Fruit fly (Drosophila melanogaster) whole organism, embryonic: Measurements from ENCODE around the gene Pex11c.

Experiments used
- Antp ChIP-seq: fragments of 200-800 bp; sonication (Bioruptor generic); optimal IDR thresholded peaks from 3 replicates; lab custom pipeline; 2016; ENCODE audit warnings: missing biosample characterization, missing genetic modification characterization
- BEAF-32 ChIP-seq: fragments of 200-800 bp; sonication (Bioruptor generic); optimal IDR thresholded peaks from 3 replicates; lab custom pipeline; 2017; ENCODE audit warnings: missing biosample characterization, missing genetic modification characterization, mild to moderate bottlenecking, moderate library complexity, missing genetic modification reagents
- CG10147 ChIP-seq: fragments of 200-800 bp; sonication (Bioruptor generic); optimal IDR thresholded peaks from 2 replicates; lab custom pipeline; 2019; ENCODE audit warnings: missing biosample characterization, mild to moderate bottlenecking, missing genetic modification characterization, moderate library complexity
- CG10267 ChIP-seq: fragments of 200-800 bp; sonication (Bioruptor generic); optimal IDR thresholded peaks from 2 replicates; lab custom pipeline; 2018; ENCODE audit warnings: missing biosample characterization, mild to moderate bottlenecking, missing genetic modification characterization, moderate library complexity
- CG11695 ChIP-seq: fragments of 200-800 bp; sonication (Bioruptor generic); IDR thresholded peaks from 3 replicates; pipeline ENCODE4 v1.3.6; 2022; ENCODE audit warnings: missing biosample characterization, missing genetic modification characterization
- CG12155 ChIP-seq: fragments of 200-800 bp; sonication (Bioruptor generic); optimal IDR thresholded peaks from 3 replicates; lab custom pipeline; 2016; ENCODE audit warnings: missing biosample characterization, missing genetic modification characterization
- CG1529 ChIP-seq: fragments of 200-800 bp; sonication (Bioruptor generic); optimal IDR thresholded peaks from 3 replicates; lab custom pipeline; 2018; ENCODE audit warnings: missing biosample characterization, missing genetic modification characterization
- CG16863 ChIP-seq: fragments of 200-800 bp; sonication (Bioruptor generic); optimal IDR thresholded peaks from 3 replicates; lab custom pipeline; 2016; ENCODE audit warnings: missing biosample characterization, missing genetic modification characterization
- CG17359 ChIP-seq: fragments of 200-800 bp; sonication (Bioruptor generic); optimal IDR thresholded peaks from 3 replicates; lab custom pipeline; 2018; ENCODE audit warnings: missing biosample characterization, mild to moderate bottlenecking, missing genetic modification characterization, moderate library complexity
- CG17361 ChIP-seq: fragments of 200-800 bp; sonication (Bioruptor generic); IDR thresholded peaks from 3 replicates; pipeline ENCODE4 v1.3.6; 2022; ENCODE audit warnings: missing biosample characterization, missing genetic modification characterization
- CG17385 ChIP-seq: fragments of 200-800 bp; sonication (Bioruptor generic); optimal IDR thresholded peaks from 3 replicates; lab custom pipeline; 2018; ENCODE audit warnings: missing biosample characterization, mild to moderate bottlenecking, missing genetic modification characterization
- CG2116 ChIP-seq: fragments of 200-800 bp; sonication (Bioruptor generic); optimal IDR thresholded peaks from 3 replicates; lab custom pipeline; 2018; ENCODE audit warnings: missing biosample characterization, mild to moderate bottlenecking, missing genetic modification characterization
- CG2199 ChIP-seq: fragments of 200-800 bp; sonication (Bioruptor generic); IDR thresholded peaks from 3 replicates; pipeline ENCODE4 v1.3.6; 2022; ENCODE audit warnings: missing biosample characterization, missing genetic modification characterization
- CG30403 ChIP-seq: fragments of 200-800 bp; sonication (Bioruptor generic); optimal IDR thresholded peaks from 3 replicates; lab custom pipeline; 2016; ENCODE audit warnings: missing biosample characterization, missing genetic modification characterization
- CG30431 ChIP-seq: fragments of 200-800 bp; sonication (Bioruptor generic); optimal IDR thresholded peaks from 2 replicates; lab custom pipeline; 2017; ENCODE audit warnings: missing biosample characterization, missing genetic modification characterization
- CG3065 ChIP-seq: fragments of 200-800 bp; sonication (Bioruptor generic); optimal IDR thresholded peaks from 2 replicates; lab custom pipeline; 2016; ENCODE audit warnings: missing biosample characterization, missing genetic modification characterization
- CG34376 ChIP-seq: fragments of 200-800 bp; sonication (Bioruptor generic); optimal IDR thresholded peaks from 2 replicates; lab custom pipeline; 2018; ENCODE audit warnings: missing biosample characterization, mild to moderate bottlenecking, missing genetic modification characterization
- CG3847 ChIP-seq: fragments of 200-800 bp; sonication (Bioruptor generic); IDR thresholded peaks from 2 replicates; pipeline ENCODE4 v1.3.6; 2022; ENCODE audit warnings: missing biosample characterization, missing genetic modification characterization
- CG4360 ChIP-seq: fragments of 200-800 bp; sonication (Bioruptor generic); IDR thresholded peaks from 2 replicates; pipeline ENCODE4 v1.3.6; 2022; ENCODE audit warnings: missing biosample characterization, missing genetic modification characterization
- CG43689 ChIP-seq: fragments of 200-800 bp; sonication (Bioruptor generic); IDR thresholded peaks from 2 replicates; pipeline ENCODE4 v1.3.6; 2022; ENCODE audit warnings: missing biosample characterization, missing genetic modification characterization
- CG6813 ChIP-seq: fragments of 200-800 bp; sonication (Bioruptor generic); optimal IDR thresholded peaks from 2 replicates; lab custom pipeline; 2017; ENCODE audit warnings: missing biosample characterization, missing genetic modification characterization, mild to moderate bottlenecking, moderate library complexity, missing genetic modification reagents
- CG7745 ChIP-seq: fragments of 200-800 bp; sonication (Bioruptor generic); optimal IDR thresholded peaks from 2 replicates; lab custom pipeline; 2018; ENCODE audit warnings: missing biosample characterization, mild to moderate bottlenecking, missing genetic modification characterization, moderate library complexity
- CG7963 ChIP-seq: fragments of 200-800 bp; sonication (Bioruptor generic); IDR thresholded peaks from 3 replicates; pipeline ENCODE4 v1.3.6; 2022; ENCODE audit warnings: missing biosample characterization, missing genetic modification characterization; ENCODE audit not compliant: partially characterized antibody
- CTCF ChIP-seq: fragments of 200-800 bp; sonication (Bioruptor generic); optimal IDR thresholded peaks from 2 replicates; lab custom pipeline; 2017; ENCODE audit warnings: missing biosample characterization, mild to moderate bottlenecking, missing genetic modification characterization, moderate library complexity
- D ChIP-seq, 2 experiments: fragments of 200-800 bp in 1 of 2; fragments of >200 bp in 1 of 2; sonication (Bioruptor generic) in 1 of 2; optimal IDR thresholded peaks; 2 replicates in 1 of 2; 3 replicates in 1 of 2; lab custom pipeline; 2017; ENCODE audit warnings: mild to moderate bottlenecking in 1 of 2, missing biosample characterization in 1 of 2, missing genetic modification characterization in 1 of 2, missing genetic modification reagents in 1 of 2
- Fer2 ChIP-seq: fragments of 200-800 bp; sonication (Bioruptor generic); optimal IDR thresholded peaks from 2 replicates; lab custom pipeline; 2018; ENCODE audit warnings: missing biosample characterization, mild to moderate bottlenecking, missing genetic modification characterization, moderate library complexity
- Hmr ChIP-seq: fragments of 200-800 bp; sonication (Bioruptor generic); optimal IDR thresholded peaks from 3 replicates; lab custom pipeline; 2017; ENCODE audit warnings: mild to moderate bottlenecking, missing biosample characterization, missing genetic modification reagents, missing genetic modification characterization
- Max ChIP-seq: fragments of 200-800 bp; sonication (Bioruptor generic); optimal IDR thresholded peaks from 2 replicates; lab custom pipeline; 2016; ENCODE audit warnings: missing biosample characterization, mild to moderate bottlenecking, missing genetic modification characterization
- PHDP ChIP-seq: fragments of 200-800 bp; sonication (Bioruptor generic); optimal IDR thresholded peaks from 3 replicates; lab custom pipeline; 2018; ENCODE audit warnings: missing biosample characterization, mild to moderate bottlenecking, missing genetic modification characterization, moderate library complexity
- Vsx1 ChIP-seq: fragments of 200-800 bp; sonication (Bioruptor generic); optimal IDR thresholded peaks from 2 replicates; lab custom pipeline; 2017; ENCODE audit warnings: missing biosample characterization, mild to moderate bottlenecking, missing genetic modification characterization, missing genetic modification reagents
- aop ChIP-seq: fragments of 200-800 bp; sonication (Bioruptor generic); IDR thresholded peaks from 2 replicates; pipeline ENCODE4 v1.3.6; 2022; ENCODE audit warnings: missing biosample characterization, missing genetic modification characterization
- ato ChIP-seq: fragments of 200-800 bp; sonication (Bioruptor generic); IDR thresholded peaks from 2 replicates; pipeline ENCODE4 v1.3.6; 2022; ENCODE audit warnings: missing biosample characterization, missing genetic modification characterization; ENCODE audit not compliant: partially characterized antibody
- ci ChIP-seq: fragments of 200-800 bp; sonication (Bioruptor generic); IDR thresholded peaks from 3 replicates; pipeline ENCODE4 v1.3.6; 2022; ENCODE audit warnings: missing biosample characterization, missing genetic modification characterization
- dmrt11E ChIP-seq: fragments of 200-800 bp; sonication (Bioruptor generic); optimal IDR thresholded peaks from 3 replicates; lab custom pipeline; 2018; ENCODE audit warnings: missing biosample characterization, mild to moderate bottlenecking, missing genetic modification characterization, moderate library complexity
- gcm ChIP-seq: fragments of 200-800 bp; sonication (Bioruptor generic); optimal IDR thresholded peaks from 2 replicates; lab custom pipeline; 2019; ENCODE audit warnings: missing biosample characterization, mild to moderate bottlenecking, missing genetic modification characterization, moderate library complexity
- kah ChIP-seq: fragments of 200-800 bp; sonication (Bioruptor generic); optimal IDR thresholded peaks from 2 replicates; lab custom pipeline; 2018; ENCODE audit warnings: missing biosample characterization, mild to moderate bottlenecking, missing genetic modification characterization
- kni ChIP-seq: fragments of 200-800 bp; sonication (Bioruptor generic); optimal IDR thresholded peaks from 3 replicates; lab custom pipeline; 2017; ENCODE audit warnings: mild to moderate bottlenecking, missing biosample characterization, missing genetic modification reagents, missing genetic modification characterization
- lmd ChIP-seq: fragments of 200-800 bp; sonication (Bioruptor generic); IDR thresholded peaks from 2 replicates; pipeline ENCODE4 v1.3.6; 2022; ENCODE audit warnings: missing biosample characterization, missing genetic modification characterization
- lola ChIP-seq, 3 experiments: fragments of >200 bp in 2 of 3; fragments of 200-800 bp in 1 of 3; sonication (Bioruptor generic) in 1 of 3; optimal IDR thresholded peaks; 2 replicates each; lab custom pipeline; 2017 to 2019; ENCODE audit warnings: missing biosample characterization in 3 of 3, missing genetic modification characterization in 3 of 3, mild to moderate bottlenecking in 1 of 3, moderate library complexity in 1 of 3
- luna ChIP-seq: fragments of 200-800 bp; sonication (Bioruptor generic); optimal IDR thresholded peaks from 2 replicates; lab custom pipeline; 2016; ENCODE audit warnings: missing biosample characterization, missing genetic modification characterization
- schlank ChIP-seq: fragments of 200-800 bp; sonication (Bioruptor generic); optimal IDR thresholded peaks from 2 replicates; lab custom pipeline; 2018; ENCODE audit warnings: missing biosample characterization, mild to moderate bottlenecking, missing genetic modification characterization
- sens ChIP-seq: fragments of 200-800 bp; sonication (Bioruptor generic); peaks from one replicate; lab custom pipeline; 2016; ENCODE audit warnings: missing biosample characterization, missing genetic modification characterization
- tap ChIP-seq: fragments of 200-800 bp; optimal IDR thresholded peaks from 3 replicates; lab custom pipeline; 2019; ENCODE audit warnings: missing biosample characterization, mild to moderate bottlenecking, missing genetic modification characterization, moderate library complexity
- tin ChIP-seq: fragments of 200-800 bp; sonication (Bioruptor generic); optimal IDR thresholded peaks from 3 replicates; lab custom pipeline; 2016; ENCODE audit warnings: missing biosample characterization, missing genetic modification characterization
- vfl ChIP-seq: fragments of 200-800 bp; sonication (Bioruptor generic); optimal IDR thresholded peaks from 2 replicates; lab custom pipeline; 2016; ENCODE audit warnings: missing biosample characterization, missing genetic modification characterization
- zfh1 ChIP-seq: fragments of 200-800 bp; sonication (Bioruptor generic); IDR thresholded peaks from 3 replicates; pipeline ENCODE4 v1.3.6; 2022; ENCODE audit warnings: missing biosample characterization, missing genetic modification characterization

The Pex11c gene

dm6 chr3R:23297132-23297862 lies 39.1 kb downstream of the Pex11c start (continued):
- TF ChIP-seq gcm (GFP tag; lab: Kevin White, UChicago) (no peak), Max (GFP tag; lab: Kevin White, UChicago) (peak; percentile 20), CG30403 (GFP tag; lab: Kevin White, UChicago) (peak; percentile 32), tin (GFP tag; lab: Kevin White, UChicago) (peak; percentile 13), CTCF (GFP tag; lab: Kevin White, UChicago) (no peak), sens (GFP tag; lab: Kevin White, UChicago) (peak; percentile 54), zfh1 (GFP tag; lab: Robert Waterston, UW) (peak; percentile 68; the same call in 2 of the 3 replicates), CG17359 (peak; percentile 25), CG17361 (GFP tag; lab: Robert Waterston, UW) (peak; percentile 66), kni (peak; percentile 71), dmrt11E (tag; lab: Kevin White, UChicago) (peak; percentile 81), CG6813 (GFP tag; lab: Kevin White, UChicago) (peak; percentile 27), CG7963 (no peak), CG3065 (no peak), CG34376 (GFP tag; lab: Kevin White, UChicago) (peak; percentile 40), aop (peak; percentile 30; the same call in 1 of the 2 replicates), CG11695 (GFP tag; lab: Robert Waterston, UW) (0 out of 3 replicates have a peak, but pooled peaks have one; percentile 11), lola (GFP tag; optimal IDR thresholded peaks at IDR 0.05; lab: Kevin White, UChicago) (peak in 1 of 3 experiments; percentile 60), CG3847 (GFP tag; lab: Robert Waterston, UW) (no peak), schlank (no peak), ci (GFP tag; lab: Robert Waterston, UW) (peak; percentile 63), Vsx1 (GFP tag; lab: Kevin White, UChicago) (peak; percentile 18)

- TF ChIP-seq CG17385 (GFP tag; lab: Kevin White, UChicago): no peak
- TF ChIP-seq CG4360 (GFP tag; lab: Robert Waterston, UW): peak; percentile 94
- TF ChIP-seq BEAF-32 (GFP tag; lab: Kevin White, UChicago): no peak
- TF ChIP-seq zfh1 (GFP tag; lab: Robert Waterston, UW): peak; percentile 46; the same call in 2 of the 3 replicates
- no peak for TF ChIP-seq Fer2 (tag; lab: Kevin White, UChicago)
- no peak for TF ChIP-seq CG7745
- TF ChIP-seq CG43689 (GFP tag; lab: Robert Waterston, UW): no peak
- TF ChIP-seq CG1529 (GFP tag; lab: Kevin White, UChicago): peak; percentile 47
- TF ChIP-seq lmd (GFP tag; lab: Robert Waterston, UW): peak; percentile 18; the same call in 1 of the 2 replicates
- no peak for TF ChIP-seq tap
- no peak for TF ChIP-seq ato (GFP tag; lab: Robert Waterston, UW)
- TF ChIP-seq CG10267 (tag; lab: Kevin White, UChicago): no peak
- no peak for TF ChIP-seq vfl (GFP tag; lab: Kevin White, UChicago)
- TF ChIP-seq luna: no peak
- TF ChIP-seq kah (GFP tag; lab: Kevin White, UChicago): no peak
- TF ChIP-seq CG10147 (GFP tag; lab: Kevin White, UChicago): no peak
- TF ChIP-seq CG30403 (GFP tag; lab: Kevin White, UChicago): peak; percentile 48
- TF ChIP-seq Antp (GFP tag; lab: Kevin White, UChicago): no peak
- no peak for TF ChIP-seq Hmr (GFP tag; lab: Kevin White, UChicago)
- peak; percentile 27 for TF ChIP-seq CG2116
- TF ChIP-seq D (optimal IDR thresholded peaks at IDR 0.05; lab: Kevin White, UChicago): peak; percentile 46
- TF ChIP-seq D (GFP tag; optimal IDR thresholded peaks at IDR 0.05; lab: Kevin White, UChicago): no peak
- TF ChIP-seq CG16863 (GFP tag; lab: Kevin White, UChicago): peak; percentile 52
- TF ChIP-seq CG2199 (GFP tag; lab: Robert Waterston, UW): 0 out of 3 replicates have a peak, but pooled peaks have one; percentile 13
- TF ChIP-seq CG12155 (GFP tag; lab: Kevin White, UChicago): peak; percentile 27
- TF ChIP-seq PHDP: peak; percentile 3
- peak; percentile 58 for TF ChIP-seq CG30431 (GFP tag; lab: Kevin White, UChicago)
- peak; percentile 91 for TF ChIP-seq dmrt11E (tag; lab: Kevin White, UChicago)
Measured at dm6 chr3R:23300091-23300918, 42.1 kb downstream of the Pex11c start.
